Fruit fly (Drosophila melanogaster) S2 (cell line): Measurements from ENCODE around the gene Uqcc1.

Experiments used
- CG8478 ChIP-seq: fragments of >200 bp; optimal IDR thresholded peaks from 2 replicates; lab custom pipeline; 2018
- CTCF ChIP-seq, 2 experiments: fragments of >200 bp; optimal IDR thresholded peaks; 2 replicates each; lab custom pipeline; 2018

DNA sequence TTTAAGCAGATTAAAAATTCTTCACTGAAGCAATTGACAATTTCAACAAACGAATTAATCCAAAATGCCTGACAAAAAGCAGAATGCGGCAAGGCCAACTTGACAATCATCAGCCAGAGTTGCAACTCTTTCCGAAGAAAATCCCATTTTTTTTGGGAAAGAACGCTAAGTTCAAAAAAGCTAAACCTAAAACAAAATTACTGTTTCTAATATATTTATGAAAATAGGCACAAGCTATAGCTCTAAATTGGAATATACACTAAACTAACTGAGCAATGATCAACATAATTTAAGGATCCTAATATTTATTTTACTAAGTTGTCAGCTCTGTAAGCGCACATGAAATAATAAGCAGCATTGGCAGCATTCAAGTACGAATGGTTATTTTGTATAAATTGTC is 14.5 kb upstream of the Uqcc1 start, which contains the start of gene CG10063:
- TF ChIP-seq CG8478 (lab: Kevin White, UChicago) (no peak), CTCF (optimal IDR thresholded peaks at IDR 0.05; lab: Kevin White, UChicago) (no peak)
